Fruit fly (Drosophila melanogaster) S2 (cell line): ENCODE results near the gene Cftr.

Source experiments
- CG8478 ChIP-seq: fragments of >200 bp; optimal IDR thresholded peaks from 2 replicates; lab custom pipeline; 2018
- CTCF ChIP-seq, 2 experiments: fragments of >200 bp; optimal IDR thresholded peaks; 2 replicates each; lab custom pipeline; 2018

DNA sequence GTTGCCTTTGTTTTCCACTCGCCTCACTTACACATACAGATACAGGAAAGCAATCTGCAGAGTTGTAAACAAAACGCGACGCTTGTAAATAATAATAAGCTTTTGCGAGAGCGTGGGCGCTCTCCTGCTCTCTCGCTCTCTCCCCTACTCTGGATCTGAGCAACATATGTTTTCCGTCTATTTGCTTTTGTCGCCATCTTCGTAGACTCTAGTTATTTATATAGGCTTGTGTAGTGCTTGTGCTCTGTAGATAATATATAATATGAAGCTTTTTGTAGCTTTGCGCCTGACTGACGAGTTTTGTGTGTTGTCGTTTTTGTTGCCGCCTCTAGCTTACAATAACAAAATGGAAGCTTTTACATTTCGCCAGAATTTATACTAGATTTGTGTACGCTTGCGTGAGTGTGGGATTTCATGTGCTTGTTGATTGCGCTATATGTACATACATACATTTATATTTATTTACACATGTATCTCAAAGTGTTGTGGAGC is 22.1 kb upstream of the Cftr start:
- TF ChIP-seq CTCF (optimal IDR thresholded peaks at IDR 0.05; lab: Kevin White, UChicago) = no peak
- TF ChIP-seq CG8478 (lab: Kevin White, UChicago) = no peak
